Worm (Caenorhabditis elegans) whole organism, L3 larva: Measurements from ENCODE around the gene clec-73.
A peak's percentile ranks its signal among the peaks of the same experiment; 100 is the strongest.
"Not testable (repeated sequence)": the region's sequence is repeated elsewhere in the genome, so short reads cannot be mapped to it uniquely, and the experiment has no call there.

Source experiments
- R02D3.7 ChIP-seq: fragments of 150-350 bp; optimal IDR thresholded peaks from 2 replicates; lab custom pipeline; 2014; ENCODE audit warnings: missing biosample characterization, missing genetic modification characterization
- aly-2 ChIP-seq: fragments of 150-350 bp; optimal IDR thresholded peaks from 2 replicates; lab custom pipeline; 2014; ENCODE audit warnings: missing biosample characterization, missing genetic modification characterization
- ama-1 ChIP-seq: fragments of 150-350 bp; optimal IDR thresholded peaks from 2 replicates; lab custom pipeline; 2018
- ceh-16 ChIP-seq: sonication (generic microtip); optimal IDR thresholded peaks from 2 replicates; lab custom pipeline; 2017; ENCODE audit warnings: missing biosample characterization, missing genetic modification characterization
- ceh-82 ChIP-seq: fragments of 150-350 bp; optimal IDR thresholded peaks from 2 replicates; lab custom pipeline; 2014; ENCODE audit warnings: missing biosample characterization, missing genetic modification characterization
- ceh-9 ChIP-seq: sonication (generic microtip); optimal IDR thresholded peaks from 2 replicates; lab custom pipeline; 2018; ENCODE audit warnings: missing biosample characterization, missing genetic modification characterization
- daf-12 ChIP-seq: fragments of 150-350 bp; optimal IDR thresholded peaks from 2 replicates; lab custom pipeline; 2014; ENCODE audit warnings: missing biosample characterization, missing genetic modification reagents, missing genetic modification characterization
- egl-5 ChIP-seq: fragments of 150-350 bp; optimal IDR thresholded peaks from 2 replicates; lab custom pipeline; 2017; ENCODE audit warnings: missing biosample characterization, missing genetic modification reagents, missing genetic modification characterization, inconsistent platforms
- elt-1 ChIP-seq: fragments of 150-350 bp; optimal IDR thresholded peaks from 2 replicates; lab custom pipeline; 2014; ENCODE audit warnings: missing biosample characterization, missing genetic modification characterization
- elt-2 ChIP-seq: sonication (generic microtip); optimal IDR thresholded peaks from 2 replicates; lab custom pipeline; 2016; ENCODE audit warnings: missing genetic modification reagents, mild to moderate bottlenecking, missing genetic modification characterization, missing compliant biosample characterization
- eor-1 ChIP-seq, 2 experiments: fragments of 150-350 bp; optimal IDR thresholded peaks; 2 replicates each; lab custom pipeline; 2014 to 2018; ENCODE audit warnings: missing biosample characterization in 2 of 2, missing genetic modification characterization in 2 of 2
- fkh-10 ChIP-seq: sonication (generic microtip); optimal IDR thresholded peaks from 2 replicates; lab custom pipeline; 2017; ENCODE audit warnings: missing biosample characterization, missing genetic modification reagents, missing genetic modification characterization
- fkh-2 ChIP-seq: fragments of 150-350 bp; optimal IDR thresholded peaks from 2 replicates; lab custom pipeline; 2014; ENCODE audit warnings: missing biosample characterization, missing genetic modification reagents, missing genetic modification characterization
- fos-1 ChIP-seq: fragments of 150-350 bp; optimal IDR thresholded peaks from 2 replicates; lab custom pipeline; 2014; ENCODE audit warnings: missing biosample characterization, missing genetic modification characterization
- jun-1 ChIP-seq: fragments of 150-350 bp; optimal IDR thresholded peaks from 2 replicates; lab custom pipeline; 2014; ENCODE audit warnings: missing biosample characterization, missing genetic modification reagents, missing genetic modification characterization
- lin-15B ChIP-seq: fragments of 150-350 bp; optimal IDR thresholded peaks from 2 replicates; lab custom pipeline; 2014; ENCODE audit warnings: missing biosample characterization, missing genetic modification characterization
- lsy-12 ChIP-seq: sonication (generic microtip); optimal IDR thresholded peaks from 2 replicates; lab custom pipeline; 2016; ENCODE audit warnings: mild to moderate bottlenecking, missing genetic modification characterization, missing compliant biosample characterization
- nfya-1 ChIP-seq: sonication (generic microtip); optimal IDR thresholded peaks from 2 replicates; lab custom pipeline; 2017; ENCODE audit warnings: missing genetic modification characterization, mild to moderate bottlenecking, missing compliant biosample characterization, antibody characterized with exemption, moderate library complexity; ENCODE audit not compliant: insufficient read depth
- nhr-11 ChIP-seq: fragments of 150-350 bp; optimal IDR thresholded peaks from 2 replicates; lab custom pipeline; 2014; ENCODE audit warnings: missing biosample characterization, missing genetic modification characterization
- nhr-28 ChIP-seq: fragments of 150-350 bp; optimal IDR thresholded peaks from 2 replicates; lab custom pipeline; 2014; ENCODE audit warnings: missing biosample characterization, missing genetic modification characterization
- nhr-43 ChIP-seq: sonication (generic microtip); optimal IDR thresholded peaks from 2 replicates; lab custom pipeline; 2016; ENCODE audit warnings: mild to moderate bottlenecking, missing genetic modification characterization, missing compliant biosample characterization; ENCODE audit not compliant: poor library complexity, severe bottlenecking
- nhr-67 ChIP-seq: fragments of 150-350 bp; optimal IDR thresholded peaks from 2 replicates; lab custom pipeline; 2014; ENCODE audit warnings: missing biosample characterization, missing genetic modification characterization
- nhr-76 ChIP-seq: fragments of 150-350 bp; sonication (generic microtip); optimal IDR thresholded peaks from 5 replicates; lab custom pipeline; 2014; ENCODE audit warnings: missing biosample characterization, missing genetic modification characterization
- nhr-77 ChIP-seq: fragments of 150-350 bp; optimal IDR thresholded peaks from 2 replicates; lab custom pipeline; 2014; ENCODE audit warnings: missing biosample characterization, missing genetic modification characterization
- pha-4 ChIP-seq: fragments of 150-350 bp; optimal IDR thresholded peaks from 2 replicates; lab custom pipeline; 2014; ENCODE audit warnings: missing biosample characterization, missing genetic modification reagents, missing genetic modification characterization
- pqm-1 ChIP-seq: fragments of 150-350 bp; optimal IDR thresholded peaks from 2 replicates; lab custom pipeline; 2017; ENCODE audit warnings: missing biosample characterization, missing genetic modification characterization, inconsistent platforms
- sea-2 ChIP-seq: fragments of 150-350 bp; sonication (generic microtip); optimal IDR thresholded peaks from 4 replicates; lab custom pipeline; 2014; ENCODE audit warnings: missing biosample characterization, missing genetic modification reagents, missing genetic modification characterization
- skn-1 ChIP-seq: fragments of 150-350 bp; optimal IDR thresholded peaks from 2 replicates; lab custom pipeline; 2014; ENCODE audit warnings: missing biosample characterization, missing genetic modification characterization
- snpc-4 ChIP-seq: fragments of 150-350 bp; optimal IDR thresholded peaks from 2 replicates; lab custom pipeline; 2014; ENCODE audit warnings: missing biosample characterization, missing genetic modification characterization
- tbx-2 ChIP-seq: sonication (generic microtip); optimal IDR thresholded peaks from 2 replicates; lab custom pipeline; 2016; ENCODE audit warnings: mild to moderate bottlenecking, missing genetic modification characterization, missing compliant biosample characterization
- unc-39 ChIP-seq: sonication (generic microtip); optimal IDR thresholded peaks from 4 replicates; lab custom pipeline; 2017; ENCODE audit warnings: missing biosample characterization, missing genetic modification characterization
- unc-62 ChIP-seq: fragments of 150-350 bp; sonication (generic microtip); optimal IDR thresholded peaks from 4 replicates; lab custom pipeline; 2014; ENCODE audit warnings: missing biosample characterization, missing genetic modification reagents, missing genetic modification characterization
- ztf-11 ChIP-seq: fragments of 150-350 bp; optimal IDR thresholded peaks from 2 replicates; lab custom pipeline; 2014; ENCODE audit warnings: missing biosample characterization, missing genetic modification characterization
- ztf-4 ChIP-seq: fragments of 150-350 bp; optimal IDR thresholded peaks from 2 replicates; lab custom pipeline; 2014; ENCODE audit warnings: missing biosample characterization, missing genetic modification characterization

clec-73 gene

DNA sequence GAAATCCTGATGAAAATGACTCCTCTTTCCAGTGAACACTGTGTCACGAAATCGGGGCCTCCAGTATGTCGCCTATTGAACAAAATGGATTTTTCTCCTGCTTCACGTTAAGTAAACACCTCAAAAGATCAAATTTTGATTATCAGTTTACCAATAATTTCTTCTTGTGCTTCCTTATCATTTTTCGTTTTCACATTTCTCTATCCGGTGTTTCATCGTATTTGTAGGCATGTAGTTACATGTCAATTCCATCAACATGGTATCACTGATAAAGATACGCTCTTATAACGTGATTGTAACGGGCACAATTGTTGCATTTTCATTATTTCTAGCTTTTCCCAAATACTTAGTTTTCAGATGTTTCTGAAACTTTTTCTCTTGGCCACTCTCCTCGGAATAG lies 11.5 kb downstream of the clec-73 start, which contains the start of gene clec-72:
TSS of gene clec-72 (plus strand) at position 358 of the 400 bp plus-strand sequence.
- TF ChIP-seq fkh-10 (GFP tag; lab: Kevin White, UChicago), result no peak
- TF ChIP-seq snpc-4 (tag; lab: Kevin White, UChicago), result no peak
- no peak for TF ChIP-seq pha-4 (tag; lab: Kevin White, UChicago)
- no peak for TF ChIP-seq R02D3.7
- no peak for TF ChIP-seq fkh-2 (tag; lab: Kevin White, UChicago)
- TF ChIP-seq pqm-1 (tag; lab: Kevin White, UChicago), result peak; percentile 92
- peak; percentile 98 for TF ChIP-seq elt-2 (tag; lab: Kevin White, UChicago)
- TF ChIP-seq jun-1 (tag; lab: Kevin White, UChicago), result peak; percentile 84
- TF ChIP-seq daf-12, result no peak
- TF ChIP-seq ztf-4 (tag; lab: Kevin White, UChicago), result no peak
- TF ChIP-seq nhr-67 (tag; lab: Kevin White, UChicago), result no peak
- no peak for TF ChIP-seq egl-5
- no peak for TF ChIP-seq ceh-9
- no peak for TF ChIP-seq tbx-2
- no peak for TF ChIP-seq nhr-77 (tag; lab: Kevin White, UChicago)
- TF ChIP-seq unc-62 (GFP tag; lab: Kevin White, UChicago), result no peak
- TF ChIP-seq lin-15B (tag; lab: Kevin White, UChicago), result no peak
- TF ChIP-seq ceh-82 (tag; lab: Kevin White, UChicago), result no peak
- no peak for TF ChIP-seq aly-2 (tag; lab: Kevin White, UChicago)
- peak; percentile 41 for TF ChIP-seq skn-1
- TF ChIP-seq lsy-12, result no peak
- no peak for TF ChIP-seq sea-2 (GFP tag; lab: Kevin White, UChicago)
- no peak for TF ChIP-seq nfya-1 (tag; lab: Kevin White, UChicago)
- no peak for TF ChIP-seq elt-1 (tag; lab: Kevin White, UChicago)
- no peak for TF ChIP-seq fos-1 (tag; lab: Kevin White, UChicago)

DNA sequence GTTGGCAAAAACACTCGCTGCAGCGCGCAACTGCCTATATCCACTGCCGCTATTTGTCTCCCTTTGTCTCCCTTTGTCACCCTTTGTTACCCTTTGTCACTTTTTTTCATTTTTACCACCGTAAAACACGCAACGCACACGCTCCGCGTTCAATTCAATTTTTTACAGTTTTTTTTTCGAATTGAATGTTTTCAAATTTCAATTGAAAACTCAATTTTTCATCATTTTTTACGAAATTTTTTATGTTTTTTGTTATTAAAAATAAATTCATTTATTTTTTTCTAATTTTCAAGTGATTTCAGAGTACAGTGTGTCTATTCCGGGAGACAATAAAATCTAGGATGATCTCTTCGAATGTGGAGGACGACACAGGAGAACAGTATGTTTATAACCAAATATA lies 13.0 kb downstream of the clec-73 start, which contains the start of gene Y46C8AL.11:
TSS of gene Y46C8AL.11 (plus strand) at position 301 of the 400 bp plus-strand sequence.
- TF ChIP-seq nhr-77 (tag; lab: Kevin White, UChicago), result no peak
- no peak for TF ChIP-seq fkh-2 (tag; lab: Kevin White, UChicago)
- no peak for TF ChIP-seq ama-1 (lab: Kevin White, UChicago)
- no peak for TF ChIP-seq lsy-12
- TF ChIP-seq nhr-11, result no peak
- no peak for TF ChIP-seq ceh-16 (tag; lab: Kevin White, UChicago)
- no peak for TF ChIP-seq nhr-43

DNA sequence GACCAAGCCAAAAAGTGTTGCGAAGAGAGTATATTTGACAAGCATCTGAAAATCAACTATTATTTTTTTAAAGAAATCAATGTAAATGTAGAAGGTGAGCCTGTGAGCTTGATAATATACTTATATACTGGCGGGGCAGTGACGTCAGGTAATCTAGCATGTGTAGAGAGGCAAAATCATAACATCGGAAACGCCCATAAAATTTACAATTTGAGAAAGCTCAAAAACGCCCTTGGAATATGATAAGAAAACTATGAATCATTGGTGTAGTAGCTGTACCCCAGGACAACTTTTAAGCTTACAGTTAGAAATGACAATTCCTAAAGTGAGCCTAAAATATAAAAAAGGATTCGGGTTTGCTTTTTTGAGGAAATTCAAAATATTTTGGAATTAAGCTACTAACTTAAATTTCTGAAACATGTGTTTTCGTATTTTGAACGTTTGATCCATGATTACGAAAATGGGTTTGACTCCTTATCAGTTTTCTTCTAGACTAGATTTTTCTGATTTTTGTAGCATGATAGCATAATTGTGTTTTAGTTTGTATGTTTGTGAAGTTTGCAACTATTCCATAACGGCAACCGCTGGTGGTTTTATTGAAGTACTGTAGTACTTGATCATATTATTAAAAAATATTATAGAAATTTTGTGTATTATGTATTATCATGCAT lies 14.2 kb downstream of the clec-73 start, which contains the start of gene clec-174:
TSS of gene clec-174 (minus strand) at position 51 of the 671 bp plus-strand sequence.
- TF ChIP-seq nhr-28 (no peak), nhr-76 (tag; lab: Kevin White, UChicago) (no peak), ztf-11 (no peak), elt-1 (tag; lab: Kevin White, UChicago) (no peak), pqm-1 (tag; lab: Kevin White, UChicago) (peak; percentile 22), snpc-4 (tag; lab: Kevin White, UChicago) (no peak), ztf-4 (tag; lab: Kevin White, UChicago) (no peak), elt-2 (tag; lab: Kevin White, UChicago) (peak; percentile 49), unc-39 (tag; lab: Kevin White, UChicago) (no peak)

DNA sequence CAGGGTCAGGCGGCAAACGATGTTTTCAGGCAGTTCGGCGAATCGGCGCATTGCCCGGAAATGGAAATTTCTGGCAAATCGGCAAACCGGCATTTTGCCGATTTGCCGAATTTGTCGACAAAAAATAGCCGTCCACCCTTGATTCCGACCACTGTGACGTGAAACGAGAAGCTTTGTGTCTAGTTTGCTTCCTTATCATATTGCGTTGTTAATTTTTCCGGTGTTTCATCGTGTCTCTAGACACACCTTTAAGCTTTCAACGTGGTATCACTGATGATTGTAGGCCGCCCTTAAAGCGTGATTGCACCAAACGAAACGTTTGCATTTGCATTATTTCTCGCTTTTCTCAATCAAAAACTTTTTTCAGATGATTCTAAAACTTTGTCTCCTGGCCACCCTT lies 18.9 kb downstream of the clec-73 start, which contains the start of gene clec-71:
TSS of gene clec-71 (plus strand) at position 362 of the 400 bp plus-strand sequence.
- TF ChIP-seq elt-2 (tag; lab: Kevin White, UChicago) (peak; percentile 6), ztf-4 (tag; lab: Kevin White, UChicago) (no peak)
- TF ChIP-seq, all 47 proteins: peak for 1

- not testable (repeated sequence) for TF ChIP-seq daf-12; sea-2 (GFP tag; lab: Kevin White, UChicago); eor-1 (tag; optimal IDR thresholded peaks at IDR 0.05; lab: Kevin White, UChicago)
Observed at ce11 chrIV:3932408-3932807, 23.6 kb downstream of the clec-73 start, which contains the start of gene clec-70. clec-70 (plus strand) TSS chrIV:3932708.
